Worm (Caenorhabditis elegans): Measurements from ENCODE around the gene K07H8.11.

DNA sequence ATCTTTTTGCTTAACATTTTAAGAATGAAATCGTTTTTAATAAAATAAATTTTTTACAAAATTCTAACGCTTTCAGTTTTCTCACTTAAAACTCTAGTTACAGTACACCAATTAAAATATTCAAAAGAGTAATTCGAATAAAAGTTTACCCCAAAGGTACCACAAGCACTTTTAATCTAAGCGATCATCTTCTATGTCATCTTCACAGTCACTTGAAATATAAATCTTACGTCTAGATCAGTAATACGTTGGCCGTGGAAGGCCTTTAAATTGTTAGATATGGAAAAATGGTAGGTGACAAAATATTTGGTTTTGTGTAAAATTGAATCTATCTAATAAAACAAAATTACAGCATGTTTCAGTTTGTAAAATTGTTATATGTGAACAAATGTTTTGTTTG lies 27.8 kb downstream of the K07H8.11 start:
- TF ChIP-seq dpl-1 (GFP tag; optimal IDR thresholded peaks at IDR 0.05) (no peak), mxl-1 (tag; optimal IDR thresholded peaks at IDR 0.05) (no peak), snpc-4 (GFP tag; optimal IDR thresholded peaks at IDR 0.05) (no peak), snpc-4 (tag; optimal IDR thresholded peaks at IDR 0.05) (no peak), pbrm-1 (GFP tag; IDR thresholded peaks at IDR 0.05) (no peak), F57C9.4 (tag; optimal IDR thresholded peaks at IDR 0.05) (no peak)

All from whole organism, young adult.